Fruit fly (Drosophila melanogaster) whole organism, prepupa: ENCODE measurements around the gene E23.

Experiments used
- Blimp-1 ChIP-seq: fragments of 200-800 bp; sonication (Bioruptor generic); optimal IDR thresholded peaks from 3 replicates; lab custom pipeline; 2017; ENCODE audit warnings: missing biosample characterization, missing genetic modification characterization, mild to moderate bottlenecking, moderate library complexity, missing genetic modification reagents
- CG10631 ChIP-seq: fragments of 200-800 bp; sonication (Bioruptor generic); optimal IDR thresholded peaks from 2 replicates; lab custom pipeline; 2016; ENCODE audit warnings: missing biosample characterization, missing genetic modification characterization
- CG10669 ChIP-seq: fragments of 200-800 bp; sonication (Bioruptor generic); optimal IDR thresholded peaks from 3 replicates; lab custom pipeline; 2018; ENCODE audit warnings: missing biosample characterization, mild to moderate bottlenecking, missing genetic modification characterization, moderate library complexity
- CG11294 ChIP-seq: fragments of 200-800 bp; sonication (Bioruptor generic); IDR thresholded peaks from 2 replicates; pipeline ENCODE4 v1.3.6; 2022; ENCODE audit warnings: missing biosample characterization, missing genetic modification characterization
- CG11762 ChIP-seq: fragments of 200-800 bp; sonication (Bioruptor generic); optimal IDR thresholded peaks from 3 replicates; lab custom pipeline; 2016; ENCODE audit warnings: missing biosample characterization, missing genetic modification characterization; ENCODE audit not compliant: insufficient read depth
- CG11902 ChIP-seq: fragments of 200-800 bp; sonication (Bioruptor generic); optimal IDR thresholded peaks from 3 replicates; lab custom pipeline; 2016; ENCODE audit warnings: missing biosample characterization, missing genetic modification characterization
- CG15336 ChIP-seq: fragments of 200-800 bp; sonication (Bioruptor generic); IDR thresholded peaks from 2 replicates; pipeline ENCODE4 v1.3.6; 2022; ENCODE audit warnings: missing biosample characterization, missing genetic modification characterization
- CG1621 ChIP-seq: fragments of 200-800 bp; sonication (Bioruptor generic); optimal IDR thresholded peaks from 3 replicates; lab custom pipeline; 2018; ENCODE audit warnings: missing biosample characterization, mild to moderate bottlenecking, missing genetic modification characterization
- CG31627 ChIP-seq: fragments of 200-800 bp; sonication (Bioruptor generic); optimal IDR thresholded peaks from 3 replicates; lab custom pipeline; 2016; ENCODE audit warnings: missing biosample characterization, missing genetic modification characterization
- CG32006 ChIP-seq: fragments of 200-800 bp; sonication (Bioruptor generic); optimal IDR thresholded peaks from 3 replicates; lab custom pipeline; 2017; ENCODE audit warnings: missing biosample characterization, mild to moderate bottlenecking, missing genetic modification characterization
- CG34406 ChIP-seq: fragments of 200-800 bp; sonication (Bioruptor generic); optimal IDR thresholded peaks from 3 replicates; lab custom pipeline; 2016; ENCODE audit warnings: missing biosample characterization, missing genetic modification characterization
- CG3919 ChIP-seq: fragments of 200-800 bp; sonication (Bioruptor generic); optimal IDR thresholded peaks from 3 replicates; lab custom pipeline; 2016; ENCODE audit warnings: missing biosample characterization, missing genetic modification characterization
- CG4318 ChIP-seq: fragments of 200-800 bp; sonication (Bioruptor generic); optimal IDR thresholded peaks from 3 replicates; lab custom pipeline; 2017; ENCODE audit warnings: missing biosample characterization, mild to moderate bottlenecking, missing genetic modification characterization
- CG6163 ChIP-seq: fragments of 200-800 bp; sonication (Bioruptor generic); IDR thresholded peaks from 3 replicates; pipeline ENCODE4 v1.3.6; 2022; ENCODE audit warnings: missing biosample characterization, missing genetic modification characterization
- CG6808 ChIP-seq: fragments of 200-800 bp; sonication (Bioruptor generic); optimal IDR thresholded peaks from 3 replicates; lab custom pipeline; 2017; ENCODE audit warnings: missing biosample characterization, missing genetic modification characterization, mild to moderate bottlenecking, moderate library complexity, missing genetic modification reagents
- CG6854 ChIP-seq: fragments of 200-800 bp; sonication (Bioruptor generic); optimal IDR thresholded peaks from 2 replicates; lab custom pipeline; 2017; ENCODE audit warnings: missing biosample characterization, mild to moderate bottlenecking, missing genetic modification characterization
- CG8119 ChIP-seq: fragments of 200-800 bp; sonication (Bioruptor generic); IDR thresholded peaks from 3 replicates; pipeline ENCODE4 v1.3.6; 2022; ENCODE audit warnings: missing biosample characterization, missing genetic modification characterization
- CG8319 ChIP-seq: fragments of 200-800 bp; sonication (Bioruptor generic); optimal IDR thresholded peaks from 3 replicates; lab custom pipeline; 2016; ENCODE audit warnings: missing biosample characterization, missing genetic modification characterization
- CG8632 ChIP-seq: fragments of 200-800 bp; sonication (Bioruptor generic); optimal IDR thresholded peaks from 3 replicates; lab custom pipeline; 2016; ENCODE audit warnings: missing biosample characterization, missing genetic modification characterization
- CG9139 ChIP-seq: fragments of 200-800 bp; sonication (Bioruptor generic); optimal IDR thresholded peaks from 3 replicates; lab custom pipeline; 2017; ENCODE audit warnings: missing biosample characterization, mild to moderate bottlenecking, missing genetic modification characterization
- Eip75B ChIP-seq: fragments of 200-800 bp; sonication (Bioruptor generic); optimal IDR thresholded peaks from 3 replicates; lab custom pipeline; 2016; ENCODE audit warnings: missing biosample characterization, missing genetic modification characterization
- Eip78C ChIP-seq: fragments of 200-800 bp; sonication (Bioruptor generic); peaks from one replicate; lab custom pipeline; 2016; ENCODE audit warnings: missing biosample characterization, missing genetic modification characterization
- Eip93F ChIP-seq: fragments of 200-800 bp; sonication (Bioruptor generic); optimal IDR thresholded peaks from 2 replicates; lab custom pipeline; 2016; ENCODE audit warnings: missing biosample characterization, mild to moderate bottlenecking, missing genetic modification characterization
- Ets21C ChIP-seq: fragments of 200-800 bp; sonication (Bioruptor generic); optimal IDR thresholded peaks from 3 replicates; lab custom pipeline; 2016; ENCODE audit warnings: missing biosample characterization, missing genetic modification characterization
- Ets96B ChIP-seq: fragments of 200-800 bp; optimal IDR thresholded peaks from 2 replicates; lab custom pipeline; 2019; ENCODE audit warnings: missing biosample characterization, mild to moderate bottlenecking, missing genetic modification characterization, moderate library complexity
- Gug ChIP-seq: fragments of 200-800 bp; sonication (Bioruptor generic); IDR thresholded peaks from 2 replicates; pipeline ENCODE4 v1.3.6; 2022; ENCODE audit warnings: missing biosample characterization, missing genetic modification characterization
- Hr39 ChIP-seq: fragments of 200-800 bp; sonication (Bioruptor generic); optimal IDR thresholded peaks from 2 replicates; lab custom pipeline; 2016; ENCODE audit warnings: missing biosample characterization, missing genetic modification characterization
- Hr4 ChIP-seq: fragments of 200-800 bp; sonication (Bioruptor generic); optimal IDR thresholded peaks from 3 replicates; lab custom pipeline; 2016; ENCODE audit warnings: missing biosample characterization, missing genetic modification characterization
- Lpt ChIP-seq: fragments of 200-800 bp; sonication (Bioruptor generic); optimal IDR thresholded peaks from 3 replicates; lab custom pipeline; 2016; ENCODE audit warnings: missing biosample characterization, missing genetic modification characterization
- Met ChIP-seq: fragments of 200-800 bp; sonication (Bioruptor generic); optimal IDR thresholded peaks from 3 replicates; lab custom pipeline; 2016; ENCODE audit warnings: missing biosample characterization, missing genetic modification characterization
- OdsH ChIP-seq: fragments of 200-800 bp; sonication (Bioruptor generic); optimal IDR thresholded peaks from 3 replicates; lab custom pipeline; 2016; ENCODE audit warnings: missing biosample characterization, missing genetic modification characterization
- Smox ChIP-seq: fragments of 200-800 bp; sonication (Bioruptor generic); optimal IDR thresholded peaks from 3 replicates; lab custom pipeline; 2016; ENCODE audit warnings: missing biosample characterization, missing genetic modification characterization
- Sox14 ChIP-seq: fragments of 200-800 bp; sonication (Bioruptor generic); optimal IDR thresholded peaks from 3 replicates; lab custom pipeline; 2016; ENCODE audit warnings: missing biosample characterization, missing genetic modification characterization
- achi ChIP-seq: fragments of 200-800 bp; sonication (Bioruptor generic); optimal IDR thresholded peaks from 3 replicates; lab custom pipeline; 2016; ENCODE audit warnings: missing biosample characterization, missing genetic modification characterization
- acj6 ChIP-seq: fragments of 200-800 bp; sonication (Bioruptor generic); optimal IDR thresholded peaks from 3 replicates; lab custom pipeline; 2016; ENCODE audit warnings: missing biosample characterization, missing genetic modification characterization
- cyc ChIP-seq: fragments of 200-800 bp; sonication (Bioruptor generic); optimal IDR thresholded peaks from 3 replicates; lab custom pipeline; 2016; ENCODE audit warnings: missing biosample characterization, missing genetic modification characterization
- dac ChIP-seq: fragments of 200-800 bp; sonication (Bioruptor generic); optimal IDR thresholded peaks from 2 replicates; lab custom pipeline; 2017; ENCODE audit warnings: missing biosample characterization, mild to moderate bottlenecking, missing genetic modification characterization
- eg ChIP-seq: fragments of 200-800 bp; sonication (Bioruptor generic); IDR thresholded peaks from 3 replicates; pipeline ENCODE4 v1.3.6; 2022; ENCODE audit warnings: missing biosample characterization, missing genetic modification characterization
- esn ChIP-seq: fragments of 200-800 bp; sonication (Bioruptor generic); optimal IDR thresholded peaks from 2 replicates; lab custom pipeline; 2016; ENCODE audit warnings: missing biosample characterization, mild to moderate bottlenecking, missing genetic modification characterization, moderate library complexity
- fd59A ChIP-seq: fragments of 200-800 bp; sonication (Bioruptor generic); optimal IDR thresholded peaks from 2 replicates; lab custom pipeline; 2017; ENCODE audit warnings: missing biosample characterization, mild to moderate bottlenecking, missing genetic modification characterization, missing genetic modification reagents
- fd85E ChIP-seq: fragments of 200-800 bp; sonication (Bioruptor generic); optimal IDR thresholded peaks from 3 replicates; lab custom pipeline; 2016; ENCODE audit warnings: missing biosample characterization, missing genetic modification characterization
- lz ChIP-seq: fragments of 200-800 bp; sonication (Bioruptor generic); optimal IDR thresholded peaks from 3 replicates; lab custom pipeline; 2016; ENCODE audit warnings: missing biosample characterization, missing genetic modification characterization
- pdm3 ChIP-seq: fragments of 200-800 bp; sonication (Bioruptor generic); optimal IDR thresholded peaks from 3 replicates; lab custom pipeline; 2016; ENCODE audit warnings: missing biosample characterization, missing genetic modification characterization
- salr ChIP-seq, 2 experiments: fragments of 200-800 bp; sonication (Bioruptor generic); optimal IDR thresholded peaks; 3 replicates each; lab custom pipeline; 2016 to 2018; ENCODE audit warnings: missing biosample characterization in 2 of 2, missing genetic modification characterization in 2 of 2, mild to moderate bottlenecking in 1 of 2
- spab ChIP-seq: fragments of 200-800 bp; sonication (Bioruptor generic); optimal IDR thresholded peaks from 2 replicates; lab custom pipeline; 2017; ENCODE audit warnings: missing biosample characterization, mild to moderate bottlenecking, missing genetic modification characterization, missing genetic modification reagents
- ss ChIP-seq, 2 experiments: fragments of 200-800 bp; sonication (Bioruptor generic); optimal IDR thresholded peaks; 2 replicates in 1 of 2; 3 replicates in 1 of 2; lab custom pipeline; 2017 to 2018; ENCODE audit warnings: mild to moderate bottlenecking in 2 of 2, missing biosample characterization in 2 of 2, missing genetic modification characterization in 2 of 2, moderate library complexity in 1 of 2
- svp ChIP-seq: fragments of 200-800 bp; sonication (Bioruptor generic); peaks from one replicate; lab custom pipeline; 2016; ENCODE audit warnings: missing biosample characterization, missing genetic modification characterization
- topi ChIP-seq: fragments of 200-800 bp; sonication (Bioruptor generic); optimal IDR thresholded peaks from 3 replicates; lab custom pipeline; 2016; ENCODE audit warnings: missing biosample characterization, missing genetic modification characterization
- vri ChIP-seq: fragments of 200-800 bp; sonication (Bioruptor generic); optimal IDR thresholded peaks from 3 replicates; lab custom pipeline; 2016; ENCODE audit warnings: missing biosample characterization, mild to moderate bottlenecking, missing genetic modification characterization

The E23 gene

DNA sequence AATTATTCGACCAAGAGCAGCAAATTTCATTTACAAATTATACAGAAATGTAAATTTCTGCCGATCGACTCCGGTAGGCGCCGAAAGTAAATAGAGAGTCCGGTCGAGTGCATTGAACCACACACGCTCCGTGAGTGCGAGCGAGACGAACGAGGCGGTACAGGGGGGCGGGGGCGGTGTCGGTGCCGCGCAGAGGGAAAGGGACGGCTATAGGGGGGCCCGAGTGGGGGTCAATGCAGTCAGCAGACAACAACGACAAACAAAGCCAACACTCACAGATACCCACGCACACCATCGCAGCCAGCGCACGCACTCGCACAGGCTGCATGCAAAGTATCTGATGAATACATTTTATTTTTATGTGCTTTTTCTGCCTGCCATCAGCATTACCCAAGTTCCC is 15.2 kb downstream of the E23 start (continued):
- TF ChIP-seq Sox14 (GFP tag; lab: Kevin White, UChicago) (peak; percentile 57), OdsH (no peak), CG4318 (GFP tag; lab: Kevin White, UChicago) (no peak), Met (GFP tag; lab: Kevin White, UChicago) (no peak), CG15336 (GFP tag; lab: Robert Waterston, UW) (0 out of 2 replicates have a peak, but pooled peaks have one; percentile 7), CG6854 (peak; percentile 26), CG6163 (GFP tag; lab: Robert Waterston, UW) (peak; percentile 50; the same call in 2 of the 3 replicates), Ets21C (GFP tag; lab: Kevin White, UChicago) (no peak), CG1621 (tag; lab: Kevin White, UChicago) (no peak), CG8632 (no peak), CG32006 (GFP tag; lab: Kevin White, UChicago) (no peak), CG8119 (GFP tag; lab: Robert Waterston, UW) (no peak), spab (GFP tag; lab: Kevin White, UChicago) (no peak), Eip78C (GFP tag; lab: Kevin White, UChicago) (no peak), CG34406 (GFP tag; lab: Kevin White, UChicago) (no peak), vri (GFP tag; lab: Kevin White, UChicago) (no peak), Blimp-1 (GFP tag; lab: Kevin White, UChicago) (peak; percentile 56), fd85E (no peak), esn (GFP tag; lab: Kevin White, UChicago) (no peak), svp (GFP tag; lab: Kevin White, UChicago) (peak; percentile 96), CG9139 (GFP tag; lab: Kevin White, UChicago) (no peak), Hr4 (GFP tag; lab: Kevin White, UChicago) (no peak), Gug (GFP tag; lab: Robert Waterston, UW) (peak; percentile 37; the same call in 1 of the 2 replicates), CG8319 (GFP tag; lab: Kevin White, UChicago) (no peak), Eip75B (GFP tag; lab: Kevin White, UChicago) (no peak), CG11294 (GFP tag; lab: Robert Waterston, UW) (no peak), CG10631 (GFP tag; lab: Kevin White, UChicago) (no peak), acj6 (no peak), dac (GFP tag; lab: Kevin White, UChicago) (no peak), Lpt (peak; percentile 49), CG6808 (peak; percentile 9)

DNA sequence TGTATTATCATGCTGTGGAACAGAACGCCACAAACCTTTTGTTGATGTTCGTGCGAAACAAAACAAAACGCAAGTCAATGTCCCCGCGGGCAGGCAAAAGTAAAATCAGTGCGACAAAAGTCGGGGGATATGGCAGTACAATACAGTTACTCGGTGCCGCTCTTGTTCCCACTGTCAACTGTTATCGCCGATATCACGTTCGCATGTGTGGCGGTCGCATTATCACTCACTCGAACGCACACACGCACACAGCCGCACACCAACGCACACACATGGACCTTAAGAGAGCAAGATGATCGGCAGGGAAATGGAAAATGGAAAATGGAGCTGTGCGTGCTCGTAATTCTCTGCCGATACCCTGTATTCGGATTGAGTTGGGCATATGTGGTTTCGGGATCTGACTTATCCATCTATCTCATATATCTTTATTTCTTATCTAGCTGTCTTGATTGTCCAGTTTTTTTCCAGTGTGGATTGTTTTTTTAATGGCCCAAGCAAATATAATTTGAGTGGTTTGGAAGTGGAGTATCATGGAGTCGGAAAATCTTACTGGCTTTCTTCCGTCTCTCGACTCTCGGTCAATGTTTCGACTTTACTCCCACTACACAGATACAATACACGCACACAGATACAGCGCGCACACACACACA is 15.9 kb downstream of the E23 start:
- peak; percentile 82 for TF ChIP-seq cyc (GFP tag; lab: Kevin White, UChicago)
- peak; percentile 78 for TF ChIP-seq CG11762 (GFP tag; lab: Kevin White, UChicago)
- peak; percentile 64 for TF ChIP-seq CG11902 (GFP tag; lab: Kevin White, UChicago)
- TF ChIP-seq lz (GFP tag; lab: Kevin White, UChicago) = peak; percentile 81
- peak; percentile 68 for TF ChIP-seq Ets96B (tag; lab: Kevin White, UChicago)
- peak; percentile 94 for TF ChIP-seq Hr4 (GFP tag; lab: Kevin White, UChicago)
- peak; percentile 88 for TF ChIP-seq acj6
- peak; percentile 84 for TF ChIP-seq achi (GFP tag; lab: Kevin White, UChicago)
- peak; percentile 91 for TF ChIP-seq CG32006 (GFP tag; lab: Kevin White, UChicago)
- peak; percentile 75 for TF ChIP-seq Smox (GFP tag; lab: Kevin White, UChicago)
- peak; percentile 80 for TF ChIP-seq esn (GFP tag; lab: Kevin White, UChicago)
- peak; percentile 84 for TF ChIP-seq CG31627 (GFP tag; lab: Kevin White, UChicago)
- TF ChIP-seq CG1621 (tag; lab: Kevin White, UChicago) = no peak
- TF ChIP-seq vri (GFP tag; lab: Kevin White, UChicago) = peak; percentile 57
- peak; percentile 91 for TF ChIP-seq CG8119 (GFP tag; lab: Robert Waterston, UW)
- TF ChIP-seq CG3919 (GFP tag; lab: Kevin White, UChicago) = peak; percentile 88
- TF ChIP-seq salr (GFP tag; optimal IDR thresholded peaks at IDR 0.05; lab: Kevin White, UChicago) = peak; percentile 66 to 79
- peak; percentile 54 to 71 for TF ChIP-seq ss (GFP tag; optimal IDR thresholded peaks at IDR 0.05; lab: Kevin White, UChicago)
- TF ChIP-seq Gug (GFP tag; lab: Robert Waterston, UW) = peak; percentile 93
- TF ChIP-seq Hr39 (GFP tag; lab: Kevin White, UChicago) = peak; percentile 85
- peak; percentile 88 for TF ChIP-seq svp (GFP tag; lab: Kevin White, UChicago)
- TF ChIP-seq CG9139 (GFP tag; lab: Kevin White, UChicago) = peak; percentile 64
- peak; percentile 79 for TF ChIP-seq CG10669 (GFP tag; lab: Kevin White, UChicago)
- TF ChIP-seq topi (GFP tag; lab: Kevin White, UChicago) = peak; percentile 79
- TF ChIP-seq eg = peak; percentile 89
- peak; percentile 89 for TF ChIP-seq pdm3 (GFP tag; lab: Kevin White, UChicago)
- TF ChIP-seq fd59A = peak; percentile 68
- peak; percentile 91 for TF ChIP-seq OdsH
- TF ChIP-seq Eip93F (GFP tag; lab: Kevin White, UChicago) = peak; percentile 81
- peak; percentile 19 for TF ChIP-seq fd85E
